Worm (Caenorhabditis elegans) whole organism, early embryonic: ENCODE measurements around the gene rcan-1.
A peak's percentile ranks its signal among the peaks of the same experiment; 100 is the strongest.

ENCODE experiments used
- B0310.2 ChIP-seq: sonication (generic microtip); optimal IDR thresholded peaks from 2 replicates; lab custom pipeline; 2016; ENCODE audit warnings: mild to moderate bottlenecking, missing genetic modification characterization, missing compliant biosample characterization
- F13C5.2 ChIP-seq: sonication (generic microtip); optimal IDR thresholded peaks from 2 replicates; lab custom pipeline; 2017; ENCODE audit warnings: mild to moderate bottlenecking, missing genetic modification characterization, inconsistent platforms, missing compliant biosample characterization
- aly-1 ChIP-seq: sonication (generic microtip); optimal IDR thresholded peaks from 2 replicates; lab custom pipeline; 2016; ENCODE audit warnings: missing genetic modification characterization, missing compliant biosample characterization
- ama-1 ChIP-seq: fragments of 150-350 bp; optimal IDR thresholded peaks from 2 replicates; lab custom pipeline; 2014
- ceh-13 ChIP-seq: fragments of 200-800 bp; sonication (Bioruptor generic); optimal IDR thresholded peaks from 2 replicates; lab custom pipeline; 2018; ENCODE audit warnings: mild to moderate bottlenecking, missing genetic modification characterization, missing compliant biosample characterization
- ceh-36 ChIP-seq: sonication (generic microtip); optimal IDR thresholded peaks from 2 replicates; lab custom pipeline; 2016; ENCODE audit warnings: missing genetic modification characterization, inconsistent platforms, missing compliant biosample characterization
- ets-7 ChIP-seq: sonication (generic microtip); optimal IDR thresholded peaks from 2 replicates; lab custom pipeline; 2016; ENCODE audit warnings: missing genotype, missing genetic modification characterization, missing compliant biosample characterization
- flt-1 ChIP-seq: fragments of 200-800 bp; sonication (Bioruptor generic); IDR thresholded peaks from 2 replicates; pipeline ENCODE4 v1.3.6; 2022; ENCODE audit warnings: missing genetic modification characterization, missing compliant biosample characterization
- hmbx-1 ChIP-seq: sonication (generic microtip); optimal IDR thresholded peaks from 2 replicates; lab custom pipeline; 2016; ENCODE audit warnings: mild to moderate bottlenecking, missing genetic modification characterization, missing compliant biosample characterization
- hmg-4 ChIP-seq: fragments of 200-800 bp; sonication (Bioruptor generic); optimal IDR thresholded peaks from 2 replicates; lab custom pipeline; 2018; ENCODE audit warnings: mild to moderate bottlenecking, missing genetic modification characterization, missing compliant biosample characterization
- hnd-1 ChIP-seq: sonication (generic microtip); optimal IDR thresholded peaks from 2 replicates; lab custom pipeline; 2016; ENCODE audit warnings: missing genetic modification characterization, missing compliant biosample characterization
- pes-1 ChIP-seq: fragments of 200-800 bp; sonication (Bioruptor generic); IDR thresholded peaks from 2 replicates; pipeline ENCODE4 v1.3.6; 2022; ENCODE audit warnings: missing genetic modification reagents, missing genetic modification characterization, missing compliant biosample characterization
- scrt-1 ChIP-seq: fragments of 200-800 bp; sonication (Bioruptor generic); IDR thresholded peaks from 2 replicates; pipeline ENCODE4 v1.3.6; 2022; ENCODE audit warnings: missing genetic modification characterization, missing compliant biosample characterization
- sea-1 ChIP-seq: fragments of 200-800 bp; sonication (Bioruptor generic); conservative IDR thresholded peaks from 2 replicates; pipeline ENCODE4 v1.3.6; 2022; ENCODE audit warnings: missing genetic modification characterization, missing compliant biosample characterization
- tbx-11 ChIP-seq: fragments of 200-800 bp; sonication (Bioruptor generic); IDR thresholded peaks from 2 replicates; pipeline ENCODE4 v1.3.6; 2022; ENCODE audit warnings: missing genetic modification characterization, missing compliant biosample characterization
- tbx-37 ChIP-seq: fragments of 200-800 bp; sonication (Bioruptor generic); conservative IDR thresholded peaks from 2 replicates; pipeline ENCODE4 v1.3.6; 2022; ENCODE audit warnings: missing genetic modification reagents, missing genetic modification characterization, missing compliant biosample characterization
- tra-4 ChIP-seq: sonication (generic microtip); optimal IDR thresholded peaks from 2 replicates; lab custom pipeline; 2017; ENCODE audit warnings: missing genetic modification characterization, missing compliant biosample characterization

rcan-1 gene

ce11 chrIII:5692690-5693089, 8.8 kb upstream of the rcan-1 start, which contains the start of the genes abi-1 and arle-14:
Gene abi-1 (minus strand): TSS chrIII:5692740.
Gene arle-14 (plus strand): TSS chrIII:5692906.
- TF ChIP-seq aly-1 (tag; lab: Kevin White, UChicago): no peak
- peak; percentile 61 for TF ChIP-seq F13C5.2 (tag; lab: Kevin White, UChicago)

- TF ChIP-seq hnd-1 (tag; lab: Kevin White, UChicago) (no peak), aly-1 (tag; lab: Kevin White, UChicago) (no peak), B0310.2 (tag; lab: Kevin White, UChicago) (no peak), hmg-4 (GFP tag; lab: Kevin White, UChicago) (no peak), tbx-37 (GFP tag; lab: Robert Waterston, UW) (no peak), pes-1 (GFP tag; lab: Robert Waterston, UW) (no peak), ama-1 (lab: Kevin White, UChicago) (no peak), F13C5.2 (tag; lab: Kevin White, UChicago) (no peak), flt-1 (GFP tag; lab: Robert Waterston, UW) (no peak), ceh-36 (tag; lab: Kevin White, UChicago) (no peak), scrt-1 (GFP tag; lab: Robert Waterston, UW) (no peak), hmbx-1 (no peak), tra-4 (tag; lab: Kevin White, UChicago) (no peak), sea-1 (GFP tag; lab: Robert Waterston, UW) (no peak), ceh-13 (no peak), ets-7 (tag; lab: Kevin White, UChicago) (no peak), tbx-11 (GFP tag; lab: Robert Waterston, UW) (no peak)
Observed at ce11 chrIII:5691826-5692225, 7.9 kb upstream of the rcan-1 start.

- TF ChIP-seq scrt-1 (GFP tag; lab: Robert Waterston, UW) (no peak), hmg-4 (GFP tag; lab: Kevin White, UChicago) (peak; percentile 1)
Observed at ce11 chrIII:5688246-5688645, 4.3 kb upstream of the rcan-1 start.

DNA sequence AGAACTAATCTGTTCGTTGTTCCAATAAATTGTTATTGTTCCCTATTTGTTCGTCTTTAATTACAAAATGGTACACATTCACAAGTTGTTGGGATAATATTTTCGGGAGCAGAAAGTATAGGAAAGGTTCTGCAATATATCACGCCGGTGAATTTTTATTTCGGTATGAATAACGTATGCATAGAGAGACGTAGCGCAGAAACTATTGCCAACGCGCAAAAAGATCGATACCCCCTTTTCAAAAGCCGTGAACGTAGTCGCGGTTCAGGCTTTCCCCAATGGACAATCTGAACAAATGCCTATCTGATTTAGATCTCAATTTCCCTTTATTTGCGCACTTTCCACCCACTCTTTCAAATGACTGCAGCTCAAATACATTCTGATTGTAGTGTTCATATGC, 3.8 kb downstream of the rcan-1 start, which contains the start of gene pst-2:
TSS of gene pst-2 (plus strand) at position 293 of the 400 bp plus-strand sequence.
- TF ChIP-seq flt-1 (GFP tag; lab: Robert Waterston, UW) (no peak), B0310.2 (tag; lab: Kevin White, UChicago) (no peak), pes-1 (GFP tag; lab: Robert Waterston, UW) (no peak), tbx-37 (GFP tag; lab: Robert Waterston, UW) (no peak), ceh-13 (no peak), tbx-11 (GFP tag; lab: Robert Waterston, UW) (no peak), ets-7 (tag; lab: Kevin White, UChicago) (no peak), sea-1 (GFP tag; lab: Robert Waterston, UW) (no peak)

DNA sequence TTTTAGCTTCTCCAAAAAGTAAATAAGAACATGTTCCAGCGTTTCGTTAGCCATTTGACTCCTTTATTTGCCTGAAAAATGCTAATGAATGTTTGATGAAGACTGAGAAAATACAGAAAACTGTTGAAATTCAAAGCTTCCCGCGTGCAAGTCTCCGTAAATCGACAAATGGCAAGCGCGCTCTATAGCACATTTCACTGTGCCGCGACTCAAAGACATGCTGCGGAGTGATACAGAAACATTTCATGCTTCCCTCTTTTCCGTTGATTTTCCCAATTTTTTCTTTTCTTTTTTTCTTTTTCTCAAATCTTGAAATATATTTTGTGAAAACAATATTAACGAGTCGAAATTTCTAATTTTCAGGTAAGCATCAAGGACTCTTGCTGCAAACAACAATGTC, 5.0 kb downstream of the rcan-1 start, which contains the start of the genes ska-3 and rps-12:
TSS of gene ska-3 (minus strand) at position 71 of the 400 bp plus-strand sequence.
TSS of gene rps-12 (plus strand) at position 364 of the 400 bp plus-strand sequence.
- TF ChIP-seq B0310.2 (tag; lab: Kevin White, UChicago) (peak; percentile 15), tbx-11 (GFP tag; lab: Robert Waterston, UW) (0 out of 2 replicates have a peak, but pooled peaks have one; percentile 17), F13C5.2 (tag; lab: Kevin White, UChicago) (peak; percentile 95), hnd-1 (tag; lab: Kevin White, UChicago) (peak; percentile 8), ets-7 (tag; lab: Kevin White, UChicago) (no peak), pes-1 (GFP tag; lab: Robert Waterston, UW) (peak; percentile 72), tbx-37 (GFP tag; lab: Robert Waterston, UW) (peak; percentile 49; the same call in 1 of the 2 replicates), ceh-13 (no peak), hmg-4 (GFP tag; lab: Kevin White, UChicago) (peak; percentile 70), ama-1 (lab: Kevin White, UChicago) (no peak), hmbx-1 (no peak), aly-1 (tag; lab: Kevin White, UChicago) (no peak), scrt-1 (GFP tag; lab: Robert Waterston, UW) (no peak), flt-1 (GFP tag; lab: Robert Waterston, UW) (peak; percentile 69)

ce11 chrIII:5677790-5678189, 6.1 kb downstream of the rcan-1 start, which contains the start of gene F54E7.9:
Gene F54E7.9 (minus strand): TSS chrIII:5677890.
- TF ChIP-seq flt-1 (GFP tag; lab: Robert Waterston, UW) (no peak), F13C5.2 (tag; lab: Kevin White, UChicago) (no peak), sea-1 (GFP tag; lab: Robert Waterston, UW) (no peak), tbx-37 (GFP tag; lab: Robert Waterston, UW) (no peak), scrt-1 (GFP tag; lab: Robert Waterston, UW) (no peak), aly-1 (tag; lab: Kevin White, UChicago) (no peak), ceh-13 (no peak), ceh-36 (tag; lab: Kevin White, UChicago) (no peak), tbx-11 (GFP tag; lab: Robert Waterston, UW) (no peak), ets-7 (tag; lab: Kevin White, UChicago) (no peak), hmbx-1 (no peak), hnd-1 (tag; lab: Kevin White, UChicago) (no peak), pes-1 (GFP tag; lab: Robert Waterston, UW) (no peak), hmg-4 (GFP tag; lab: Kevin White, UChicago) (no peak)

DNA sequence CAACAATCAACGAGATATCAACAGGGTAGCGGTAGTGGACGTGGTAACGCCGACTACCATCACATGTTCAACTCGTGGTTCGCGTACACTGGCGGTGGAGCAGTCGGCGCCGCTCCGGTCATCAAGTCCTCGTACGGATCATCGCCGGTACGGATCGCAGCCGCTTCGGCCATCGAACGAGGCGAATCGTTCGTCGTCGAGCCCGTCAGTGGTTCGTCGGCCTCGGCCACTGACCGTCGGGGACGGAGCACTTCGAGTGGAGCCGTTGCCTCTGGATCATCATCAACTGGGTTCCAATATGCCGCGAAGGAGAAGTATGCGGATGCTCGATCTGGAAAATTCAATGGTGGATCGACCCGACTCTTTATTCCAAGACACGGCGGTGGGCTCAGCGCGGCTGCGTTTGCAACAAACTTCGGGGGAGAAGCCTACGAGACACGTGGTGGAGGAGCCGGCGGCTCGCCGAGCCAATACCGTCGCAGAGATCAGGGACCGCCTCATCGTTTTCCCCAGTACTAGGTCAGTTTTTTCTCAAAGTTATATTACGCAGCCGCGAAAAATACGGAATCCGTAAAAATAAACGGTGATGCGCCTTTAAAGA, 8.4 kb downstream of the rcan-1 start:
- no peak for TF ChIP-seq flt-1 (GFP tag; lab: Robert Waterston, UW)
- TF ChIP-seq hmbx-1: no peak
- TF ChIP-seq sea-1 (GFP tag; lab: Robert Waterston, UW): no peak
- TF ChIP-seq F13C5.2 (tag; lab: Kevin White, UChicago): no peak
- TF ChIP-seq B0310.2 (tag; lab: Kevin White, UChicago): no peak
- TF ChIP-seq pes-1 (GFP tag; lab: Robert Waterston, UW): no peak
- TF ChIP-seq hnd-1 (tag; lab: Kevin White, UChicago): no peak
- no peak for TF ChIP-seq tra-4 (tag; lab: Kevin White, UChicago)
- no peak for TF ChIP-seq ceh-36 (tag; lab: Kevin White, UChicago)
- no peak for TF ChIP-seq ceh-13
- TF ChIP-seq ets-7 (tag; lab: Kevin White, UChicago): no peak
- peak; percentile 45 for TF ChIP-seq aly-1 (tag; lab: Kevin White, UChicago)
- no peak for TF ChIP-seq hmg-4 (GFP tag; lab: Kevin White, UChicago)
- TF ChIP-seq tbx-37 (GFP tag; lab: Robert Waterston, UW): no peak
- TF ChIP-seq scrt-1 (GFP tag; lab: Robert Waterston, UW): 0 out of 2 replicates have a peak, but pooled peaks have one; percentile 19
